Fruit fly (Drosophila melanogaster) whole organism, embryonic: ENCODE measurements around the gene Ssu72.

ENCODE experiments used
- CG1024 ChIP-seq: fragments of 200-800 bp; sonication (Bioruptor generic); IDR thresholded peaks from 2 replicates; pipeline ENCODE4 v1.3.6; 2022; ENCODE audit warnings: missing biosample characterization, missing genetic modification characterization
- CG10366 ChIP-seq: fragments of 200-800 bp; sonication (Bioruptor generic); IDR thresholded peaks from 2 replicates; pipeline ENCODE4 v1.3.6; 2022; ENCODE audit warnings: missing biosample characterization, missing genetic modification characterization
- CG11247 ChIP-seq: fragments of 200-800 bp; sonication (Bioruptor generic); IDR thresholded peaks from 2 replicates; pipeline ENCODE4 v1.3.6; 2022; ENCODE audit warnings: missing biosample characterization, missing genetic modification characterization
- CG12659 ChIP-seq: fragments of 200-800 bp; sonication (Bioruptor generic); optimal IDR thresholded peaks from 3 replicates; lab custom pipeline; 2017; ENCODE audit warnings: mild to moderate bottlenecking, missing biosample characterization, missing genetic modification reagents, missing genetic modification characterization
- CG13287 ChIP-seq: fragments of 200-800 bp; sonication (Bioruptor generic); IDR thresholded peaks from 2 replicates; pipeline ENCODE4 v1.3.6; 2022; ENCODE audit warnings: missing biosample characterization, missing genetic modification characterization; ENCODE audit not compliant: partially characterized antibody
- CG13296 ChIP-seq: fragments of 200-800 bp; sonication (Bioruptor generic); optimal IDR thresholded peaks from 3 replicates; lab custom pipeline; 2018; ENCODE audit warnings: missing biosample characterization, mild to moderate bottlenecking, missing genetic modification characterization
- CG13624 ChIP-seq: fragments of 200-800 bp; sonication (Bioruptor generic); optimal IDR thresholded peaks from 2 replicates; lab custom pipeline; 2016; ENCODE audit warnings: missing biosample characterization, missing genetic modification characterization
- CG14710 ChIP-seq: fragments of 200-800 bp; sonication (Bioruptor generic); optimal IDR thresholded peaks from 3 replicates; lab custom pipeline; 2019; ENCODE audit warnings: missing biosample characterization, mild to moderate bottlenecking, missing genetic modification characterization, moderate library complexity
- CG1529 ChIP-seq: fragments of 200-800 bp; sonication (Bioruptor generic); optimal IDR thresholded peaks from 3 replicates; lab custom pipeline; 2018; ENCODE audit warnings: missing biosample characterization, missing genetic modification characterization
- CG17568 ChIP-seq: fragments of 200-800 bp; sonication (Bioruptor generic); optimal IDR thresholded peaks from 2 replicates; lab custom pipeline; 2018; ENCODE audit warnings: missing biosample characterization, mild to moderate bottlenecking, missing genetic modification characterization, moderate library complexity
- CG18764 ChIP-seq: fragments of 200-800 bp; sonication (Bioruptor generic); optimal IDR thresholded peaks from 3 replicates; lab custom pipeline; 2016; ENCODE audit warnings: missing biosample characterization, missing genetic modification characterization
- CG2129 ChIP-seq: fragments of 200-800 bp; sonication (Bioruptor generic); IDR thresholded peaks from 2 replicates; pipeline ENCODE4 v1.3.6; 2022; ENCODE audit warnings: missing biosample characterization, missing genetic modification characterization; ENCODE audit not compliant: partially characterized antibody
- CG2202 ChIP-seq: fragments of 200-800 bp; sonication (Bioruptor generic); optimal IDR thresholded peaks from 2 replicates; lab custom pipeline; 2018; ENCODE audit warnings: missing biosample characterization, mild to moderate bottlenecking, missing genetic modification characterization
- CG2889 ChIP-seq: fragments of 200-800 bp; sonication (Bioruptor generic); IDR thresholded peaks from 3 replicates; pipeline ENCODE4 v1.3.6; 2022; ENCODE audit warnings: missing biosample characterization, missing genetic modification characterization
- CG3065 ChIP-seq: fragments of 200-800 bp; sonication (Bioruptor generic); optimal IDR thresholded peaks from 2 replicates; lab custom pipeline; 2016; ENCODE audit warnings: missing biosample characterization, missing genetic modification characterization
- CG34422 ChIP-seq: fragments of 200-800 bp; sonication (Bioruptor generic); IDR thresholded peaks from 3 replicates; pipeline ENCODE4 v1.3.6; 2022; ENCODE audit warnings: missing biosample characterization, missing genetic modification characterization
- CG4730 ChIP-seq: fragments of 200-800 bp; sonication (Bioruptor generic); IDR thresholded peaks from 2 replicates; pipeline ENCODE4 v1.3.6; 2022; ENCODE audit warnings: missing biosample characterization, missing genetic modification characterization
- CG4820 ChIP-seq: fragments of 200-800 bp; sonication (Bioruptor generic); optimal IDR thresholded peaks from 3 replicates; lab custom pipeline; 2016; ENCODE audit warnings: missing biosample characterization, missing genetic modification characterization
- CG5245 ChIP-seq: fragments of 200-800 bp; sonication (Bioruptor generic); optimal IDR thresholded peaks from 3 replicates; lab custom pipeline; 2016; ENCODE audit warnings: missing biosample characterization, missing genetic modification characterization
- CG7786 ChIP-seq: fragments of 200-800 bp; sonication (Bioruptor generic); optimal IDR thresholded peaks from 2 replicates; lab custom pipeline; 2016; ENCODE audit warnings: missing biosample characterization, missing genetic modification characterization
- D ChIP-seq, 2 experiments: fragments of 200-800 bp in 1 of 2; fragments of >200 bp in 1 of 2; sonication (Bioruptor generic) in 1 of 2; optimal IDR thresholded peaks; 2 replicates in 1 of 2; 3 replicates in 1 of 2; lab custom pipeline; 2017; ENCODE audit warnings: mild to moderate bottlenecking in 1 of 2, missing biosample characterization in 1 of 2, missing genetic modification characterization in 1 of 2, missing genetic modification reagents in 1 of 2
- Doc3 ChIP-seq: fragments of 200-800 bp; sonication (Bioruptor generic); IDR thresholded peaks from 3 replicates; pipeline ENCODE4 v1.3.6; 2022; ENCODE audit warnings: missing biosample characterization, missing genetic modification characterization; ENCODE audit not compliant: partially characterized antibody
- Drgx ChIP-seq: fragments of 200-800 bp; sonication (Bioruptor generic); IDR thresholded peaks from 2 replicates; pipeline ENCODE4 v1.3.6; 2022; ENCODE audit warnings: missing biosample characterization, missing genetic modification characterization
- Ets65A ChIP-seq: fragments of 200-800 bp; sonication (Bioruptor generic); peaks from one replicate; lab custom pipeline; 2016; ENCODE audit warnings: missing biosample characterization, missing genetic modification characterization
- Fer2 ChIP-seq: fragments of 200-800 bp; sonication (Bioruptor generic); optimal IDR thresholded peaks from 2 replicates; lab custom pipeline; 2018; ENCODE audit warnings: missing biosample characterization, mild to moderate bottlenecking, missing genetic modification characterization, moderate library complexity
- GATAe ChIP-seq: fragments of 200-800 bp; sonication (Bioruptor generic); conservative IDR thresholded peaks from 2 replicates; pipeline ENCODE4 v1.3.6; 2022; ENCODE audit warnings: missing biosample characterization, missing genetic modification characterization
- MBD-R2 ChIP-seq: fragments of 200-800 bp; sonication (Bioruptor generic); IDR thresholded peaks from 2 replicates; pipeline ENCODE4 v1.3.6; 2022; ENCODE audit warnings: missing biosample characterization, missing genetic modification characterization
- Meics ChIP-seq: fragments of 200-800 bp; sonication (Bioruptor generic); optimal IDR thresholded peaks from 2 replicates; lab custom pipeline; 2017; ENCODE audit warnings: missing biosample characterization, mild to moderate bottlenecking, missing genetic modification characterization
- NFAT ChIP-seq: fragments of 200-800 bp; sonication (Bioruptor generic); IDR thresholded peaks from 2 replicates; pipeline ENCODE4 v1.3.6; 2022; ENCODE audit warnings: missing biosample characterization, missing genetic modification characterization
- Opbp ChIP-seq: fragments of 200-800 bp; sonication (Bioruptor generic); IDR thresholded peaks from 3 replicates; pipeline ENCODE4 v1.3.6; 2022; ENCODE audit warnings: missing biosample characterization, missing genetic modification characterization; ENCODE audit not compliant: partially characterized antibody
- Optix ChIP-seq: fragments of 200-800 bp; sonication (Bioruptor generic); IDR thresholded peaks from 3 replicates; pipeline ENCODE4 v1.3.6; 2022; ENCODE audit warnings: missing biosample characterization, missing genetic modification characterization
- Six4 ChIP-seq: fragments of 200-800 bp; sonication (Bioruptor generic); optimal IDR thresholded peaks from 2 replicates; lab custom pipeline; 2016; ENCODE audit warnings: missing biosample characterization, missing genetic modification characterization
- Vsx1 ChIP-seq: fragments of 200-800 bp; sonication (Bioruptor generic); optimal IDR thresholded peaks from 2 replicates; lab custom pipeline; 2017; ENCODE audit warnings: missing biosample characterization, mild to moderate bottlenecking, missing genetic modification characterization, missing genetic modification reagents
- btn ChIP-seq: fragments of 200-800 bp; sonication (Bioruptor generic); optimal IDR thresholded peaks from 2 replicates; lab custom pipeline; 2016; ENCODE audit warnings: missing biosample characterization, missing genetic modification characterization
- croc ChIP-seq: fragments of 200-800 bp; sonication (Bioruptor generic); conservative IDR thresholded peaks from 3 replicates; pipeline ENCODE4 v1.3.6; 2022; ENCODE audit warnings: missing biosample characterization, missing genetic modification characterization
- crol ChIP-seq: fragments of 200-800 bp; sonication (Bioruptor generic); IDR thresholded peaks from 2 replicates; pipeline ENCODE4 v1.3.6; 2022; ENCODE audit warnings: missing biosample characterization, missing genetic modification characterization
- fd96Cb ChIP-seq: fragments of 200-800 bp; sonication (Bioruptor generic); optimal IDR thresholded peaks from 2 replicates; lab custom pipeline; 2018; ENCODE audit warnings: missing biosample characterization, mild to moderate bottlenecking, missing genetic modification characterization, moderate library complexity
- ham ChIP-seq: fragments of 200-800 bp; sonication (Bioruptor generic); IDR thresholded peaks from 2 replicates; pipeline ENCODE4 v1.3.6; 2022; ENCODE audit warnings: missing biosample characterization, missing genetic modification characterization
- insv ChIP-seq, 2 experiments: fragments of 200-800 bp; sonication (Bioruptor generic); optimal IDR thresholded peaks; 3 replicates each; lab custom pipeline; 2016 to 2018; ENCODE audit warnings: missing biosample characterization in 2 of 2, missing genetic modification characterization in 2 of 2
- inv ChIP-seq: fragments of 200-800 bp; sonication (Bioruptor generic); IDR thresholded peaks from 2 replicates; pipeline ENCODE4 v1.3.6; 2022; ENCODE audit warnings: missing biosample characterization, missing genetic modification characterization; ENCODE audit not compliant: partially characterized antibody
- jumu ChIP-seq: fragments of 200-800 bp; sonication (Bioruptor generic); optimal IDR thresholded peaks from 3 replicates; lab custom pipeline; 2016; ENCODE audit warnings: missing biosample characterization, missing genetic modification characterization
- lola ChIP-seq, 3 experiments: fragments of >200 bp in 2 of 3; fragments of 200-800 bp in 1 of 3; sonication (Bioruptor generic) in 1 of 3; optimal IDR thresholded peaks; 2 replicates each; lab custom pipeline; 2017 to 2019; ENCODE audit warnings: missing biosample characterization in 3 of 3, missing genetic modification characterization in 3 of 3, mild to moderate bottlenecking in 1 of 3, moderate library complexity in 1 of 3
- mam ChIP-seq: fragments of 200-800 bp; sonication (Bioruptor generic); optimal IDR thresholded peaks from 3 replicates; lab custom pipeline; 2016; ENCODE audit warnings: missing biosample characterization, missing genetic modification characterization
- nmo ChIP-seq: fragments of 200-800 bp; sonication (Bioruptor generic); optimal IDR thresholded peaks from 2 replicates; lab custom pipeline; 2018; ENCODE audit warnings: missing biosample characterization, mild to moderate bottlenecking, missing genetic modification characterization, moderate library complexity
- onecut ChIP-seq: fragments of 200-800 bp; sonication (Bioruptor generic); IDR thresholded peaks from 2 replicates; pipeline ENCODE4 v1.3.6; 2022; ENCODE audit warnings: missing biosample characterization, missing genetic modification characterization
- sens ChIP-seq: fragments of 200-800 bp; sonication (Bioruptor generic); peaks from one replicate; lab custom pipeline; 2016; ENCODE audit warnings: missing biosample characterization, missing genetic modification characterization
- sug ChIP-seq: fragments of 200-800 bp; optimal IDR thresholded peaks from 2 replicates; lab custom pipeline; 2019; ENCODE audit warnings: missing biosample characterization, mild to moderate bottlenecking, missing genetic modification characterization, moderate library complexity
- twi ChIP-seq: fragments of 200-800 bp; optimal IDR thresholded peaks from 2 replicates; lab custom pipeline; 2019; ENCODE audit warnings: missing biosample characterization, mild to moderate bottlenecking, missing genetic modification characterization, moderate library complexity
- wdn ChIP-seq: fragments of 200-800 bp; sonication (Bioruptor generic); IDR thresholded peaks from 2 replicates; pipeline ENCODE4 v1.3.6; 2022; ENCODE audit warnings: missing biosample characterization, missing genetic modification characterization

Ssu72 gene

dm6 chrX:19666991-19667409 lies 2.6 kb downstream of the Ssu72 start, which contains the start of gene Zw (continued):
- peak; percentile 25 for TF ChIP-seq Meics
- TF ChIP-seq inv (GFP tag; lab: Robert Waterston, UW): peak; percentile 42
- TF ChIP-seq crol (GFP tag; lab: Robert Waterston, UW): 0 out of 2 replicates have a peak, but pooled peaks have one; percentile 19
- peak; percentile 72; the same call in 2 of the 3 replicates for TF ChIP-seq CG34422 (GFP tag; lab: Robert Waterston, UW)
- peak; percentile 81 for TF ChIP-seq sens (GFP tag; lab: Kevin White, UChicago)
- 0 out of 2 replicates have a peak, but pooled peaks have one; percentile 28 for TF ChIP-seq wdn (GFP tag; lab: Robert Waterston, UW)
- TF ChIP-seq CG4820: peak; percentile 31
- TF ChIP-seq CG4730: peak; percentile 42; the same call in 1 of the 2 replicates
- peak; percentile 52 for TF ChIP-seq Drgx (GFP tag; lab: Robert Waterston, UW)
- TF ChIP-seq fd96Cb (tag; lab: Kevin White, UChicago): peak; percentile 25
- peak; percentile 28; the same call in 1 of the 3 replicates for TF ChIP-seq croc
- TF ChIP-seq Vsx1 (GFP tag; lab: Kevin White, UChicago): no peak
- no peak for TF ChIP-seq D (optimal IDR thresholded peaks at IDR 0.05; lab: Kevin White, UChicago)
- no peak for TF ChIP-seq D (GFP tag; optimal IDR thresholded peaks at IDR 0.05; lab: Kevin White, UChicago)
- TF ChIP-seq GATAe (GFP tag; lab: Robert Waterston, UW): peak; percentile 13; the same call in 1 of the 2 replicates
- no peak for TF ChIP-seq insv (GFP tag; optimal IDR thresholded peaks at IDR 0.05; lab: Kevin White, UChicago)
- TF ChIP-seq CG10366 (GFP tag; lab: Robert Waterston, UW): peak; percentile 52
- TF ChIP-seq Optix: 0 out of 3 replicates have a peak, but pooled peaks have one; percentile 60
- peak; percentile 0 for TF ChIP-seq Fer2 (tag; lab: Kevin White, UChicago)
- peak; percentile 27; the same call in 1 of the 2 replicates for TF ChIP-seq CG13287 (GFP tag; lab: Robert Waterston, UW)
- TF ChIP-seq ham (GFP tag; lab: Robert Waterston, UW): no peak
- TF ChIP-seq sug (tag; lab: Kevin White, UChicago): peak; percentile 62
- peak; percentile 11 for TF ChIP-seq CG18764 (GFP tag; lab: Kevin White, UChicago)
- TF ChIP-seq Six4 (GFP tag; lab: Kevin White, UChicago): no peak
- peak; percentile 38; the same call in 1 of the 2 replicates for TF ChIP-seq MBD-R2 (GFP tag; lab: Robert Waterston, UW)
- peak; percentile 49 for TF ChIP-seq CG7786 (GFP tag; lab: Kevin White, UChicago)
- TF ChIP-seq CG5245: peak; percentile 19
- TF ChIP-seq CG17568 (GFP tag; lab: Kevin White, UChicago): no peak
- TF ChIP-seq CG2129: no peak
- no peak for TF ChIP-seq CG2202 (tag; lab: Kevin White, UChicago)
- TF ChIP-seq Opbp (GFP tag; lab: Robert Waterston, UW): peak; percentile 80
- TF ChIP-seq jumu (GFP tag; lab: Kevin White, UChicago): no peak
- peak; percentile 10 for TF ChIP-seq CG13624 (GFP tag; lab: Kevin White, UChicago)
- TF ChIP-seq CG3065: no peak
- peak; percentile 80 for TF ChIP-seq Ets65A (GFP tag; lab: Kevin White, UChicago)
- TF ChIP-seq btn (GFP tag; lab: Kevin White, UChicago): no peak
- TF ChIP-seq CG1024 (GFP tag; lab: Robert Waterston, UW): 0 out of 2 replicates have a peak, but pooled peaks have one; percentile 7
- no peak for TF ChIP-seq CG12659 (GFP tag; lab: Kevin White, UChicago)
- peak; percentile 2 for TF ChIP-seq CG14710
- peak; percentile 28 for TF ChIP-seq CG13296
- peak; percentile 81 for TF ChIP-seq NFAT (GFP tag; lab: Robert Waterston, UW)
- TF ChIP-seq mam (GFP tag; lab: Kevin White, UChicago): peak; percentile 61
- TF ChIP-seq Doc3: no peak
- peak; percentile 46 for TF ChIP-seq nmo
- TF ChIP-seq twi (tag; lab: Kevin White, UChicago): peak; percentile 36
- TF ChIP-seq onecut (GFP tag; lab: Robert Waterston, UW): 0 out of 2 replicates have a peak, but pooled peaks have one; percentile 28
- TF ChIP-seq CG2889: 0 out of 3 replicates have a peak, but pooled peaks have one; percentile 29
- TF ChIP-seq CG1529 (GFP tag; lab: Kevin White, UChicago): peak; percentile 0
- TF ChIP-seq CG11247 (GFP tag; lab: Robert Waterston, UW): peak; percentile 52
- TF ChIP-seq lola (GFP tag; optimal IDR thresholded peaks at IDR 0.05; lab: Kevin White, UChicago): peak in 1 of 3 experiments; percentile 22
